Worm (Caenorhabditis elegans) whole organism, L3 larva: ENCODE measurements around the gene srsx-16.

ENCODE experiments used
- aly-2 ChIP-seq: fragments of 150-350 bp; optimal IDR thresholded peaks from 2 replicates; lab custom pipeline; 2014; ENCODE audit warnings: missing biosample characterization, missing genetic modification characterization
- ceh-16 ChIP-seq: sonication (generic microtip); optimal IDR thresholded peaks from 2 replicates; lab custom pipeline; 2017; ENCODE audit warnings: missing biosample characterization, missing genetic modification characterization
- ceh-9 ChIP-seq: sonication (generic microtip); optimal IDR thresholded peaks from 2 replicates; lab custom pipeline; 2018; ENCODE audit warnings: missing biosample characterization, missing genetic modification characterization
- egl-5 ChIP-seq: fragments of 150-350 bp; optimal IDR thresholded peaks from 2 replicates; lab custom pipeline; 2017; ENCODE audit warnings: missing biosample characterization, missing genetic modification reagents, missing genetic modification characterization, inconsistent platforms
- elt-2 ChIP-seq: sonication (generic microtip); optimal IDR thresholded peaks from 2 replicates; lab custom pipeline; 2016; ENCODE audit warnings: missing genetic modification reagents, mild to moderate bottlenecking, missing genetic modification characterization, missing compliant biosample characterization
- elt-3 ChIP-seq, 3 experiments: fragments of 150-350 bp in 1 of 3; sonication (generic microtip) in 2 of 3; optimal IDR thresholded peaks; 2 replicates in 2 of 3; 4 replicates in 1 of 3; lab custom pipeline; 2014 to 2017; ENCODE audit warnings: missing biosample characterization in 3 of 3, missing genetic modification characterization in 3 of 3
- fkh-10 ChIP-seq: sonication (generic microtip); optimal IDR thresholded peaks from 2 replicates; lab custom pipeline; 2017; ENCODE audit warnings: missing biosample characterization, missing genetic modification reagents, missing genetic modification characterization
- nfya-1 ChIP-seq: sonication (generic microtip); optimal IDR thresholded peaks from 2 replicates; lab custom pipeline; 2017; ENCODE audit warnings: missing genetic modification characterization, mild to moderate bottlenecking, missing compliant biosample characterization, antibody characterized with exemption, moderate library complexity; ENCODE audit not compliant: insufficient read depth
- nhr-12 ChIP-seq: fragments of 150-350 bp; optimal IDR thresholded peaks from 2 replicates; lab custom pipeline; 2014; ENCODE audit warnings: missing biosample characterization, missing genetic modification characterization
- nhr-77 ChIP-seq: fragments of 150-350 bp; optimal IDR thresholded peaks from 2 replicates; lab custom pipeline; 2014; ENCODE audit warnings: missing biosample characterization, missing genetic modification characterization
- skn-1 ChIP-seq: fragments of 150-350 bp; optimal IDR thresholded peaks from 2 replicates; lab custom pipeline; 2014; ENCODE audit warnings: missing biosample characterization, missing genetic modification characterization
- unc-62 ChIP-seq: fragments of 150-350 bp; sonication (generic microtip); optimal IDR thresholded peaks from 4 replicates; lab custom pipeline; 2014; ENCODE audit warnings: missing biosample characterization, missing genetic modification reagents, missing genetic modification characterization

DNA sequence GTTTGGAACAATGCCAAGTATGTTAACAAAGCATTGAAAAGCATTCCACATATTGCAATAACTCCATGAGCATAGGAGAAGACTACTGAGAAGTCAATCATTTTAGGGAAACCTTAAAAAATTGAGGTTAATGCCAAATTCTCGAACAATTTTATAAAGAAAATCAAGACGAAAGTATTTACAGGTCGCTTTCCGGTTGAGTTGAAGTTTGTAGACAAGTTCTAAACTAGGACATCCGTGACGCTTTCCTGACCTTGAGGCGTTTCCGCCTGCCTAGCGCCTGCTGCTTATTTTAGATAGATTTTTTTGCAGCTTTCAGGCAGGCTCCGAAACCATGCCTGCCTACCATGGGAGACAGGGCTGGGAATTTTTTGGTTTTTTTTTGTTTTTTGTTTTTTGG, 16.0 kb upstream of the srsx-16 start, which contains the start of gene srd-13:
- no peak for TF ChIP-seq elt-2 (tag; lab: Kevin White, UChicago)
- TF ChIP-seq ceh-16: no peak
- TF ChIP-seq fkh-10 (GFP tag; lab: Kevin White, UChicago): no peak
- no peak for TF ChIP-seq skn-1 (tag; lab: Kevin White, UChicago)
- no peak for TF ChIP-seq nhr-12 (tag; lab: Kevin White, UChicago)
- TF ChIP-seq unc-62 (GFP tag; lab: Kevin White, UChicago): no peak
- no peak for TF ChIP-seq aly-2 (tag; lab: Kevin White, UChicago)
- TF ChIP-seq egl-5 (tag; lab: Kevin White, UChicago): no peak
- TF ChIP-seq elt-3 (tag; optimal IDR thresholded peaks at IDR 0.05; lab: Kevin White, UChicago): no peak
- TF ChIP-seq nfya-1 (tag; lab: Kevin White, UChicago): no peak
- no peak for TF ChIP-seq nhr-77 (tag; lab: Kevin White, UChicago)
- no peak for TF ChIP-seq ceh-9
